Worm (Caenorhabditis elegans) whole organism, L2 larva: Measurements from ENCODE around the gene Y55F3BL.4.

Source experiments
- R02D3.7 ChIP-seq: fragments of 150-350 bp; optimal IDR thresholded peaks from 2 replicates; lab custom pipeline; 2014; ENCODE audit warnings: missing biosample characterization, missing genetic modification characterization
- Y55F3AM.14 ChIP-seq: fragments of 200-800 bp; sonication (Bioruptor generic); optimal IDR thresholded peaks from 2 replicates; lab custom pipeline; 2018; ENCODE audit warnings: mild to moderate bottlenecking, missing genetic modification characterization, missing compliant biosample characterization
- ZK546.5 ChIP-seq: sonication (generic microtip); optimal IDR thresholded peaks from 2 replicates; lab custom pipeline; 2017; ENCODE audit warnings: missing biosample characterization, missing genetic modification characterization
- aly-2 ChIP-seq: fragments of 150-350 bp; optimal IDR thresholded peaks from 2 replicates; lab custom pipeline; 2014; ENCODE audit warnings: missing biosample characterization, missing genetic modification characterization
- ama-1 ChIP-seq: fragments of 150-350 bp; optimal IDR thresholded peaks from 2 replicates; lab custom pipeline; 2018; ENCODE audit warnings: inconsistent platforms
- blmp-1 ChIP-seq: sonication (generic microtip); optimal IDR thresholded peaks from 2 replicates; lab custom pipeline; 2017; ENCODE audit warnings: missing genetic modification characterization, mild to moderate bottlenecking, missing compliant biosample characterization, antibody characterized with exemption, moderate library complexity; ENCODE audit not compliant: insufficient read depth
- ceh-16 ChIP-seq: fragments of 150-350 bp; optimal IDR thresholded peaks from 2 replicates; lab custom pipeline; 2014; ENCODE audit warnings: missing biosample characterization, missing genetic modification characterization
- ceh-82 ChIP-seq: fragments of 150-350 bp; optimal IDR thresholded peaks from 2 replicates; lab custom pipeline; 2014; ENCODE audit warnings: missing biosample characterization, missing genetic modification characterization
- crh-2 ChIP-seq: sonication (generic microtip); optimal IDR thresholded peaks from 2 replicates; lab custom pipeline; 2017; ENCODE audit warnings: missing biosample characterization, missing genetic modification characterization
- dmd-4 ChIP-seq: sonication (generic microtip); optimal IDR thresholded peaks from 2 replicates; lab custom pipeline; 2017; ENCODE audit warnings: missing biosample characterization, missing genetic modification characterization
- egl-27 ChIP-seq: sonication (generic microtip); optimal IDR thresholded peaks from 3 replicates; lab custom pipeline; 2017; ENCODE audit warnings: missing biosample characterization, missing genetic modification reagents, missing genetic modification characterization
- elt-1 ChIP-seq: fragments of 150-350 bp; optimal IDR thresholded peaks from 2 replicates; lab custom pipeline; 2014; ENCODE audit warnings: missing biosample characterization, missing genetic modification characterization
- elt-3 ChIP-seq: sonication (generic microtip); optimal IDR thresholded peaks from 2 replicates; lab custom pipeline; 2017; ENCODE audit warnings: missing biosample characterization, missing genetic modification characterization
- fos-1 ChIP-seq: fragments of 150-350 bp; optimal IDR thresholded peaks from 2 replicates; lab custom pipeline; 2014; ENCODE audit warnings: missing biosample characterization, missing genetic modification characterization
- gmeb-1 ChIP-seq: fragments of 150-350 bp; optimal IDR thresholded peaks from 2 replicates; lab custom pipeline; 2014; ENCODE audit warnings: missing biosample characterization, missing genetic modification characterization
- lin-11 ChIP-seq: fragments of 150-350 bp; sonication (generic microtip); optimal IDR thresholded peaks from 2 replicates; lab custom pipeline; 2014; ENCODE audit warnings: missing biosample characterization, missing genetic modification characterization, inconsistent platforms, mixed read lengths
- lin-39 ChIP-seq: fragments of 150-350 bp; optimal IDR thresholded peaks from 2 replicates; lab custom pipeline; 2014; ENCODE audit warnings: missing biosample characterization, missing genetic modification reagents, missing genetic modification characterization
- lsy-2 ChIP-seq, 2 experiments: fragments of 150-350 bp in 1 of 2; sonication (generic microtip) in 1 of 2; optimal IDR thresholded peaks; 2 replicates each; lab custom pipeline; 2014 to 2017; ENCODE audit warnings: missing biosample characterization in 2 of 2, missing genetic modification characterization in 2 of 2
- mab-5 ChIP-seq: fragments of 150-350 bp; optimal IDR thresholded peaks from 2 replicates; lab custom pipeline; 2014; ENCODE audit warnings: missing biosample characterization, missing genetic modification characterization
- mbf-1 ChIP-seq: sonication (generic microtip); optimal IDR thresholded peaks from 2 replicates; lab custom pipeline; 2017; ENCODE audit warnings: missing biosample characterization, missing genetic modification characterization
- mdl-1 ChIP-seq, 2 experiments: fragments of 150-350 bp in 1 of 2; sonication (generic microtip) in 1 of 2; optimal IDR thresholded peaks; 2 replicates each; lab custom pipeline; 2017; ENCODE audit warnings: missing biosample characterization in 2 of 2, missing genetic modification characterization in 2 of 2
- nhr-10 ChIP-seq: sonication (generic microtip); optimal IDR thresholded peaks from 2 replicates; lab custom pipeline; 2017; ENCODE audit warnings: missing biosample characterization, missing genetic modification characterization
- nhr-11 ChIP-seq: fragments of 150-350 bp; optimal IDR thresholded peaks from 2 replicates; lab custom pipeline; 2014; ENCODE audit warnings: missing biosample characterization, missing genetic modification characterization
- nhr-12 ChIP-seq: fragments of 150-350 bp; optimal IDR thresholded peaks from 2 replicates; lab custom pipeline; 2014; ENCODE audit warnings: missing biosample characterization, missing genetic modification characterization
- nhr-129 ChIP-seq: fragments of 150-350 bp; optimal IDR thresholded peaks from 2 replicates; lab custom pipeline; 2014; ENCODE audit warnings: missing biosample characterization, missing genetic modification characterization
- nhr-21 ChIP-seq: fragments of 150-350 bp; optimal IDR thresholded peaks from 2 replicates; lab custom pipeline; 2014; ENCODE audit warnings: missing biosample characterization, missing genetic modification characterization
- nhr-23 ChIP-seq: fragments of 150-350 bp; optimal IDR thresholded peaks from 2 replicates; lab custom pipeline; 2014; ENCODE audit warnings: missing biosample characterization, missing genetic modification reagents, missing genetic modification characterization
- nhr-237 ChIP-seq: fragments of 150-350 bp; optimal IDR thresholded peaks from 2 replicates; lab custom pipeline; 2014; ENCODE audit warnings: missing biosample characterization, missing genetic modification characterization
- nhr-25 ChIP-seq: fragments of 150-350 bp; sonication (generic microtip); optimal IDR thresholded peaks from 3 replicates; lab custom pipeline; 2014; ENCODE audit warnings: missing biosample characterization, missing genetic modification characterization
- nhr-6 ChIP-seq: fragments of 150-350 bp; optimal IDR thresholded peaks from 2 replicates; lab custom pipeline; 2014; ENCODE audit warnings: missing biosample characterization, missing genetic modification characterization
- peb-1 ChIP-seq: fragments of 150-350 bp; optimal IDR thresholded peaks from 2 replicates; lab custom pipeline; 2014; ENCODE audit warnings: missing biosample characterization, missing genetic modification characterization
- sem-4 ChIP-seq: fragments of 150-350 bp; optimal IDR thresholded peaks from 2 replicates; lab custom pipeline; 2014; ENCODE audit warnings: missing biosample characterization, missing genetic modification reagents, missing genetic modification characterization
- skn-1 ChIP-seq: sonication (generic microtip); optimal IDR thresholded peaks from 2 replicates; lab custom pipeline; 2017; ENCODE audit warnings: missing biosample characterization, missing genetic modification characterization
- sma-3 ChIP-seq: sonication (generic microtip); optimal IDR thresholded peaks from 2 replicates; lab custom pipeline; 2016; ENCODE audit warnings: missing genetic modification reagents, missing genetic modification characterization, missing compliant biosample characterization
- sma-9 ChIP-seq, 2 experiments: fragments of 150-350 bp in 1 of 2; sonication (generic microtip) in 1 of 2; optimal IDR thresholded peaks; 2 replicates each; lab custom pipeline; 2014 to 2016; ENCODE audit warnings: missing genetic modification characterization in 2 of 2, mild to moderate bottlenecking in 1 of 2, missing biosample characterization in 1 of 2, missing compliant biosample characterization in 1 of 2, missing genetic modification reagents in 1 of 2, moderate library complexity in 1 of 2
- snpc-4 ChIP-seq: fragments of 150-350 bp; optimal IDR thresholded peaks from 2 replicates; lab custom pipeline; 2014; ENCODE audit warnings: missing biosample characterization, missing genetic modification characterization
- unc-39 ChIP-seq: fragments of 150-350 bp; optimal IDR thresholded peaks from 2 replicates; lab custom pipeline; 2014; ENCODE audit warnings: missing biosample characterization, missing genetic modification characterization
- unc-55 ChIP-seq: fragments of 150-350 bp; sonication (generic microtip); optimal IDR thresholded peaks from 3 replicates; lab custom pipeline; 2014; ENCODE audit warnings: missing biosample characterization, missing genetic modification reagents, missing genetic modification characterization
- unc-62 ChIP-seq: fragments of 150-350 bp; optimal IDR thresholded peaks from 2 replicates; lab custom pipeline; 2014; ENCODE audit warnings: missing biosample characterization, missing genetic modification reagents, missing genetic modification characterization
- zag-1 ChIP-seq: fragments of 150-350 bp; optimal IDR thresholded peaks from 2 replicates; lab custom pipeline; 2014; ENCODE audit warnings: missing biosample characterization, missing genetic modification characterization
- ztf-1 ChIP-seq: fragments of 200-800 bp; sonication (Bioruptor generic); conservative IDR thresholded peaks from 2 replicates; pipeline ENCODE4 v1.3.6; 2022; ENCODE audit warnings: missing genetic modification characterization, missing compliant biosample characterization
- ztf-11 ChIP-seq: sonication (generic microtip); optimal IDR thresholded peaks from 2 replicates; lab custom pipeline; 2017; ENCODE audit warnings: missing biosample characterization, missing genetic modification characterization
- ztf-4 ChIP-seq: fragments of 150-350 bp; optimal IDR thresholded peaks from 2 replicates; lab custom pipeline; 2014; ENCODE audit warnings: missing biosample characterization, missing genetic modification characterization

Gene Y55F3BL.4

ce11 chrIV:845198-845597 is 40.3 kb downstream of the Y55F3BL.4 start, which contains the start of gene lgc-33:
TSS of gene lgc-33 (plus strand) at chrIV:845498.
- TF ChIP-seq elt-3 (no peak), nhr-21 (tag; lab: Kevin White, UChicago) (no peak), nhr-10 (tag; lab: Kevin White, UChicago) (no peak), ztf-1 (GFP tag; lab: Robert Waterston, UW) (no peak), crh-2 (tag; lab: Kevin White, UChicago) (no peak), ceh-82 (no peak), aly-2 (tag; lab: Kevin White, UChicago) (no peak), mdl-1 (tag; optimal IDR thresholded peaks at IDR 0.05; lab: Kevin White, UChicago) (no peak), nhr-6 (tag; lab: Kevin White, UChicago) (no peak), blmp-1 (no peak), nhr-25 (tag; lab: Kevin White, UChicago) (no peak), unc-39 (tag; lab: Kevin White, UChicago) (no peak), mab-5 (tag; lab: Kevin White, UChicago) (no peak), ztf-4 (tag; lab: Kevin White, UChicago) (no peak)

- TF ChIP-seq elt-3 (no peak), nhr-10 (tag; lab: Kevin White, UChicago) (no peak), nhr-129 (tag; lab: Kevin White, UChicago) (no peak), lin-39 (tag; lab: Kevin White, UChicago) (no peak), ztf-1 (GFP tag; lab: Robert Waterston, UW) (no peak), R02D3.7 (no peak), nhr-237 (no peak), unc-62 (GFP tag; lab: Kevin White, UChicago) (no peak), ztf-11 (tag; lab: Kevin White, UChicago) (no peak), peb-1 (tag; lab: Kevin White, UChicago) (no peak), skn-1 (tag; lab: Kevin White, UChicago) (no peak), ZK546.5 (tag; lab: Kevin White, UChicago) (no peak), lin-11 (tag; lab: Kevin White, UChicago) (no peak), crh-2 (tag; lab: Kevin White, UChicago) (no peak), aly-2 (tag; lab: Kevin White, UChicago) (no peak)
- TF ChIP-seq, all 48 proteins: peak for 0
Measured at ce11 chrIV:848207-848606, 43.3 kb downstream of the Y55F3BL.4 start.

ce11 chrIV:854357-855269 is 49.7 kb downstream of the Y55F3BL.4 start, which contains the start of the genes lem-4 and Y55F3BR.11:
TSS of gene lem-4 (minus strand) at chrIV:854780.
TSS of gene Y55F3BR.11 (plus strand) at chrIV:855219.
- TF ChIP-seq aly-2 (tag; lab: Kevin White, UChicago) (no peak), mbf-1 (tag; lab: Kevin White, UChicago) (no peak), ztf-1 (GFP tag; lab: Robert Waterston, UW) (no peak), nhr-11 (tag; lab: Kevin White, UChicago) (no peak), skn-1 (tag; lab: Kevin White, UChicago) (no peak), unc-55 (GFP tag; lab: Kevin White, UChicago) (peak; percentile 70), ama-1 (peak; percentile 4), nhr-237 (no peak), lsy-2 (tag; optimal IDR thresholded peaks at IDR 0.05; lab: Kevin White, UChicago) (peak; percentile 63 to 82), sma-3 (GFP tag; lab: Kevin White, UChicago) (peak; percentile 49), fos-1 (no peak), nhr-12 (tag; lab: Kevin White, UChicago) (no peak), ZK546.5 (tag; lab: Kevin White, UChicago) (no peak), mab-5 (tag; lab: Kevin White, UChicago) (no peak), elt-3 (no peak), ceh-82 (no peak), nhr-6 (tag; lab: Kevin White, UChicago) (peak; percentile 28), R02D3.7 (peak; percentile 4), nhr-25 (tag; lab: Kevin White, UChicago) (peak; percentile 38), unc-39 (tag; lab: Kevin White, UChicago) (no peak), lin-39 (tag; lab: Kevin White, UChicago) (no peak), dmd-4 (tag; lab: Kevin White, UChicago) (no peak), snpc-4 (tag; lab: Kevin White, UChicago) (peak; percentile 61), nhr-23 (tag; lab: Kevin White, UChicago) (no peak), crh-2 (tag; lab: Kevin White, UChicago) (peak; percentile 71), elt-1 (tag; lab: Kevin White, UChicago) (no peak), sma-9 (GFP tag; optimal IDR thresholded peaks at IDR 0.05; lab: Kevin White, UChicago) (no peak), sma-9 (tag; optimal IDR thresholded peaks at IDR 0.05; lab: Kevin White, UChicago) (no peak), lin-11 (tag; lab: Kevin White, UChicago) (no peak), Y55F3AM.14 (GFP tag; lab: Kevin White, UChicago) (no peak), peb-1 (tag; lab: Kevin White, UChicago) (no peak), blmp-1 (no peak), sem-4 (tag; lab: Kevin White, UChicago) (no peak), mdl-1 (tag; optimal IDR thresholded peaks at IDR 0.05; lab: Kevin White, UChicago) (no peak), unc-62 (GFP tag; lab: Kevin White, UChicago) (no peak), nhr-21 (tag; lab: Kevin White, UChicago) (peak; percentile 51), gmeb-1 (tag; lab: Kevin White, UChicago) (peak; percentile 94), egl-27 (tag; lab: Kevin White, UChicago) (peak; percentile 16), zag-1 (no peak), nhr-129 (tag; lab: Kevin White, UChicago) (peak; percentile 57), ceh-16 (tag; lab: Kevin White, UChicago) (no peak), nhr-10 (tag; lab: Kevin White, UChicago) (no peak)
